Fruit fly (Drosophila melanogaster): ENCODE results near the gene Egfrap.

Gene Egfrap

dm6 chr3L:5988675-5989074, 38.2 kb upstream of the Egfrap start (continued):
- TF ChIP-seq lz (GFP tag; optimal IDR thresholded peaks at IDR 0.05): no peak
- TF ChIP-seq fkh (GFP tag; optimal IDR thresholded peaks at IDR 0.05): no peak
- TF ChIP-seq Eip75B (GFP tag; optimal IDR thresholded peaks at IDR 0.05): peak; percentile 24
- no peak for TF ChIP-seq Sox14 (GFP tag; optimal IDR thresholded peaks at IDR 0.05)
- TF ChIP-seq dac (GFP tag; optimal IDR thresholded peaks at IDR 0.05): no peak
- TF ChIP-seq CG34406 (GFP tag; optimal IDR thresholded peaks at IDR 0.05): no peak
- no peak for TF ChIP-seq net (GFP tag; optimal IDR thresholded peaks at IDR 0.05)
- TF ChIP-seq Hr4 (GFP tag; optimal IDR thresholded peaks at IDR 0.05): no peak
- TF ChIP-seq eg (GFP tag; IDR thresholded peaks at IDR 0.05): peak; percentile 45; the same call in 1 of the 3 replicates
- peak; percentile 64 for TF ChIP-seq Ets96B (tag; optimal IDR thresholded peaks at IDR 0.05)
- peak; percentile 47 for TF ChIP-seq cyc (GFP tag; optimal IDR thresholded peaks at IDR 0.05)
- TF ChIP-seq CG16779 (tag; optimal IDR thresholded peaks at IDR 0.05): no peak
- no peak for TF ChIP-seq Eip93F (GFP tag; optimal IDR thresholded peaks at IDR 0.05)
- peak; percentile 23 for TF ChIP-seq CG6808 (GFP tag; optimal IDR thresholded peaks at IDR 0.05)
- TF ChIP-seq Smox (GFP tag; optimal IDR thresholded peaks at IDR 0.05): no peak
- TF ChIP-seq Eip78C (GFP tag): peak; percentile 81
- TF ChIP-seq svp (GFP tag): peak; percentile 75
- TF ChIP-seq dsx (GFP tag; optimal IDR thresholded peaks at IDR 0.05; ENCODE audit: poor library complexity, severe bottlenecking): no peak
- peak; percentile 20 to 49 for TF ChIP-seq ss (GFP tag; optimal IDR thresholded peaks at IDR 0.05)
- TF ChIP-seq CG6163 (GFP tag; IDR thresholded peaks at IDR 0.05): peak; percentile 72
- TF ChIP-seq CG9139 (GFP tag; optimal IDR thresholded peaks at IDR 0.05): no peak
- no peak for TF ChIP-seq Hr38 (GFP tag; optimal IDR thresholded peaks at IDR 0.05)
- no peak for TF ChIP-seq Lpt (GFP tag; optimal IDR thresholded peaks at IDR 0.05)
- peak; percentile 42 for TF ChIP-seq CG10669 (GFP tag; optimal IDR thresholded peaks at IDR 0.05)
- no peak for TF ChIP-seq CG6276 (GFP tag; optimal IDR thresholded peaks at IDR 0.05)
- TF ChIP-seq Sox15 (GFP tag; optimal IDR thresholded peaks at IDR 0.05): no peak
- no peak for TF ChIP-seq CG31627 (GFP tag; optimal IDR thresholded peaks at IDR 0.05)
- TF ChIP-seq CG7368 (GFP tag; optimal IDR thresholded peaks at IDR 0.05): peak; percentile 46
- TF ChIP-seq CG8119 (GFP tag; IDR thresholded peaks at IDR 0.05): no peak
- no peak for TF ChIP-seq CG11294 (GFP tag; IDR thresholded peaks at IDR 0.05)
- peak; percentile 7 for TF ChIP-seq CG8319 (GFP tag; optimal IDR thresholded peaks at IDR 0.05)
- TF ChIP-seq vri (GFP tag; optimal IDR thresholded peaks at IDR 0.05): no peak
- TF ChIP-seq acj6 (GFP tag; optimal IDR thresholded peaks at IDR 0.05): no peak
- 0 out of 2 replicates have a peak, but pooled peaks have one; percentile 29 for TF ChIP-seq CG15336 (GFP tag; IDR thresholded peaks at IDR 0.05)
- no peak for TF ChIP-seq Met (GFP tag; optimal IDR thresholded peaks at IDR 0.05)
- peak; percentile 6 for TF ChIP-seq pdm3 (GFP tag; optimal IDR thresholded peaks at IDR 0.05)

dm6 chr3L:5987637-5988036, 37.2 kb upstream of the Egfrap start:
- TF ChIP-seq Lpt (GFP tag; optimal IDR thresholded peaks at IDR 0.05) (no peak), Smox (GFP tag; optimal IDR thresholded peaks at IDR 0.05) (no peak), Eip78C (GFP tag) (peak; percentile 33), svp (GFP tag) (peak; percentile 53), CG6854 (GFP tag; optimal IDR thresholded peaks at IDR 0.05) (no peak), CG31627 (GFP tag; optimal IDR thresholded peaks at IDR 0.05) (no peak)

dm6 chr3L:5983593-5984225, 33.3 kb upstream of the Egfrap start:
- peak; percentile 52 for TF ChIP-seq Eip78C (GFP tag)
- peak; percentile 40 for TF ChIP-seq svp (GFP tag)
- TF ChIP-seq CG1621 (tag; optimal IDR thresholded peaks at IDR 0.05): no peak
- no peak for TF ChIP-seq CG8319 (GFP tag; optimal IDR thresholded peaks at IDR 0.05)
- TF ChIP-seq Hr38 (GFP tag; optimal IDR thresholded peaks at IDR 0.05): no peak
- no peak for TF ChIP-seq Gug (GFP tag; IDR thresholded peaks at IDR 0.05)
- peak; percentile 29 for TF ChIP-seq fkh (GFP tag; optimal IDR thresholded peaks at IDR 0.05)
- TF ChIP-seq ss (GFP tag; optimal IDR thresholded peaks at IDR 0.05): peak in 1 of 2 experiments; percentile 32

Data from whole organism, prepupa.